Fruit fly (Drosophila melanogaster) whole organism, embryonic: ENCODE data around the gene Taf10.

Experiments used
- CG17328 ChIP-seq: fragments of 200-800 bp; sonication (Bioruptor generic); IDR thresholded peaks from 2 replicates; pipeline ENCODE4 v1.3.6; 2022; ENCODE audit warnings: missing biosample characterization, missing genetic modification characterization
- CG3163 ChIP-seq: fragments of 200-800 bp; sonication (Bioruptor generic); optimal IDR thresholded peaks from 3 replicates; lab custom pipeline; 2016; ENCODE audit warnings: missing biosample characterization, missing genetic modification characterization
- Hsf ChIP-seq: fragments of 200-800 bp; sonication (Bioruptor generic); optimal IDR thresholded peaks from 3 replicates; lab custom pipeline; 2016; ENCODE audit warnings: missing biosample characterization, missing genetic modification characterization
- NK7.1 ChIP-seq: fragments of 200-800 bp; sonication (Bioruptor generic); optimal IDR thresholded peaks from 3 replicates; lab custom pipeline; 2016; ENCODE audit warnings: missing biosample characterization, missing genetic modification characterization
- Trl ChIP-seq, 3 experiments: fragments of >200 bp in 2 of 3; fragments of 200-800 bp in 1 of 3; sonication (Bioruptor generic) in 1 of 3; optimal IDR thresholded peaks; 2 replicates in 1 of 3; 3 replicates in 2 of 3; lab custom pipeline; 2016 to 2017; ENCODE audit warnings: missing biosample characterization in 1 of 3, missing genetic modification characterization in 1 of 3
- Xrp1 ChIP-seq: fragments of 200-800 bp; sonication (Bioruptor generic); IDR thresholded peaks from 2 replicates; pipeline ENCODE4 v1.3.6; 2022; ENCODE audit warnings: missing biosample characterization, missing genetic modification characterization
- slbo ChIP-seq: fragments of 200-800 bp; sonication (Bioruptor generic); IDR thresholded peaks from 2 replicates; pipeline ENCODE4 v1.3.6; 2022; ENCODE audit warnings: missing biosample characterization, missing genetic modification characterization
- vvl ChIP-seq: fragments of 200-800 bp; sonication (Bioruptor generic); IDR thresholded peaks from 2 replicates; pipeline ENCODE4 v1.3.6; 2022; ENCODE audit warnings: missing biosample characterization, missing genetic modification characterization

DNA sequence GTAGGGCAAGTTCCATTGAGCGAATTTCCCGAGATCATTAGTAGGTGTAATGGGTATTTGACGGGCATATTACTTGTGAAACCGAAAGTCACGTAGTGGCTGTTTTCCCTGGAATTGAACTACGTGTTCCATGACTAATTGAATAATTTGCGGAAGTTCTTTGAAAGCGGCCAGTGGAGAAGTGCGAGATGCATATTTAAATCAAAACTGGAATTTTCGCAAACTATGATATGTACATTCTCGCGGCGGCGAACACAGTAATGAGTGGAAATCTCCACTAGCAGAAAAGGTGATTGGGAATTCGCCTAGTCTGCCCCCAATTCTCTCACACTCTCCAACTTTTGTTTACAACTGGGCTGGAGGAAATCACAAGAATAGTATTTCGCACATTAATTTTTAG, 32.7 kb upstream of the Taf10 start:
- no peak for TF ChIP-seq CG3163
- TF ChIP-seq CG17328 (GFP tag; lab: Robert Waterston, UW): no peak
- peak; percentile 32; the same call in 1 of the 2 replicates for TF ChIP-seq slbo
- TF ChIP-seq Hsf (GFP tag; lab: Kevin White, UChicago): no peak
- TF ChIP-seq vvl (GFP tag; lab: Robert Waterston, UW): no peak
- TF ChIP-seq NK7.1 (GFP tag; lab: Kevin White, UChicago): no peak
- TF ChIP-seq Trl (optimal IDR thresholded peaks at IDR 0.05; lab: Kevin White, UChicago): no peak
- TF ChIP-seq Trl (GFP tag; optimal IDR thresholded peaks at IDR 0.05; lab: Kevin White, UChicago): no peak
- no peak for TF ChIP-seq Xrp1 (GFP tag; lab: Robert Waterston, UW)
